Worm (Caenorhabditis elegans) whole organism, L3 larva: ENCODE data around the gene C44B11.6.

ENCODE experiments used
- R02D3.7 ChIP-seq: fragments of 150-350 bp; optimal IDR thresholded peaks from 2 replicates; lab custom pipeline; 2014; ENCODE audit warnings: missing biosample characterization, missing genetic modification characterization
- ZK546.5 ChIP-seq: sonication (generic microtip); optimal IDR thresholded peaks from 2 replicates; lab custom pipeline; 2017; ENCODE audit warnings: missing biosample characterization, missing genetic modification characterization
- aly-2 ChIP-seq: fragments of 150-350 bp; optimal IDR thresholded peaks from 2 replicates; lab custom pipeline; 2014; ENCODE audit warnings: missing biosample characterization, missing genetic modification characterization
- ama-1 ChIP-seq: fragments of 150-350 bp; optimal IDR thresholded peaks from 2 replicates; lab custom pipeline; 2018
- ceh-16 ChIP-seq: sonication (generic microtip); optimal IDR thresholded peaks from 2 replicates; lab custom pipeline; 2017; ENCODE audit warnings: missing biosample characterization, missing genetic modification characterization
- ceh-28 ChIP-seq: fragments of 150-350 bp; optimal IDR thresholded peaks from 2 replicates; lab custom pipeline; 2014; ENCODE audit warnings: missing biosample characterization, missing genetic modification reagents, missing genetic modification characterization
- ceh-82 ChIP-seq: fragments of 150-350 bp; optimal IDR thresholded peaks from 2 replicates; lab custom pipeline; 2014; ENCODE audit warnings: missing biosample characterization, missing genetic modification characterization
- daf-12 ChIP-seq: fragments of 150-350 bp; optimal IDR thresholded peaks from 2 replicates; lab custom pipeline; 2014; ENCODE audit warnings: missing biosample characterization, missing genetic modification reagents, missing genetic modification characterization
- egl-27 ChIP-seq: sonication (generic microtip); optimal IDR thresholded peaks from 4 replicates; lab custom pipeline; 2017; ENCODE audit warnings: missing biosample characterization, missing genetic modification reagents, missing genetic modification characterization
- egl-5 ChIP-seq: fragments of 150-350 bp; optimal IDR thresholded peaks from 2 replicates; lab custom pipeline; 2017; ENCODE audit warnings: missing biosample characterization, missing genetic modification reagents, missing genetic modification characterization, inconsistent platforms
- elt-1 ChIP-seq: fragments of 150-350 bp; optimal IDR thresholded peaks from 2 replicates; lab custom pipeline; 2014; ENCODE audit warnings: missing biosample characterization, missing genetic modification characterization
- elt-2 ChIP-seq: sonication (generic microtip); optimal IDR thresholded peaks from 2 replicates; lab custom pipeline; 2016; ENCODE audit warnings: missing genetic modification reagents, mild to moderate bottlenecking, missing genetic modification characterization, missing compliant biosample characterization
- elt-3 ChIP-seq, 3 experiments: fragments of 150-350 bp in 1 of 3; sonication (generic microtip) in 2 of 3; optimal IDR thresholded peaks; 2 replicates in 2 of 3; 4 replicates in 1 of 3; lab custom pipeline; 2014 to 2017; ENCODE audit warnings: missing biosample characterization in 3 of 3, missing genetic modification characterization in 3 of 3
- eor-1 ChIP-seq, 2 experiments: fragments of 150-350 bp; optimal IDR thresholded peaks; 2 replicates each; lab custom pipeline; 2014 to 2018; ENCODE audit warnings: missing biosample characterization in 2 of 2, missing genetic modification characterization in 2 of 2
- fkh-10 ChIP-seq: sonication (generic microtip); optimal IDR thresholded peaks from 2 replicates; lab custom pipeline; 2017; ENCODE audit warnings: missing biosample characterization, missing genetic modification reagents, missing genetic modification characterization
- fos-1 ChIP-seq: fragments of 150-350 bp; optimal IDR thresholded peaks from 2 replicates; lab custom pipeline; 2014; ENCODE audit warnings: missing biosample characterization, missing genetic modification characterization
- jun-1 ChIP-seq: fragments of 150-350 bp; optimal IDR thresholded peaks from 2 replicates; lab custom pipeline; 2014; ENCODE audit warnings: missing biosample characterization, missing genetic modification reagents, missing genetic modification characterization
- lin-15B ChIP-seq: fragments of 150-350 bp; optimal IDR thresholded peaks from 2 replicates; lab custom pipeline; 2014; ENCODE audit warnings: missing biosample characterization, missing genetic modification characterization
- lin-39 ChIP-seq: fragments of 150-350 bp; optimal IDR thresholded peaks from 2 replicates; lab custom pipeline; 2018; ENCODE audit warnings: missing biosample characterization, missing genetic modification reagents, missing genetic modification characterization
- lsy-12 ChIP-seq: sonication (generic microtip); optimal IDR thresholded peaks from 2 replicates; lab custom pipeline; 2016; ENCODE audit warnings: mild to moderate bottlenecking, missing genetic modification characterization, missing compliant biosample characterization
- mml-1 ChIP-seq: fragments of 150-350 bp; sonication (generic microtip); optimal IDR thresholded peaks from 3 replicates; lab custom pipeline; 2014; ENCODE audit warnings: missing biosample characterization, missing genetic modification characterization
- nfya-1 ChIP-seq: sonication (generic microtip); optimal IDR thresholded peaks from 2 replicates; lab custom pipeline; 2017; ENCODE audit warnings: missing genetic modification characterization, mild to moderate bottlenecking, missing compliant biosample characterization, antibody characterized with exemption, moderate library complexity; ENCODE audit not compliant: insufficient read depth
- nhr-12 ChIP-seq: fragments of 150-350 bp; optimal IDR thresholded peaks from 2 replicates; lab custom pipeline; 2014; ENCODE audit warnings: missing biosample characterization, missing genetic modification characterization
- nhr-23 ChIP-seq: fragments of 150-350 bp; optimal IDR thresholded peaks from 2 replicates; lab custom pipeline; 2014; ENCODE audit warnings: missing biosample characterization, missing genetic modification reagents, missing genetic modification characterization
- nhr-25 ChIP-seq: sonication (generic microtip); optimal IDR thresholded peaks from 2 replicates; lab custom pipeline; 2017; ENCODE audit warnings: missing biosample characterization, missing genetic modification characterization
- nhr-28 ChIP-seq: fragments of 150-350 bp; optimal IDR thresholded peaks from 2 replicates; lab custom pipeline; 2014; ENCODE audit warnings: missing biosample characterization, missing genetic modification characterization
- nhr-43 ChIP-seq: sonication (generic microtip); optimal IDR thresholded peaks from 2 replicates; lab custom pipeline; 2016; ENCODE audit warnings: mild to moderate bottlenecking, missing genetic modification characterization, missing compliant biosample characterization; ENCODE audit not compliant: poor library complexity, severe bottlenecking
- nhr-67 ChIP-seq: fragments of 150-350 bp; optimal IDR thresholded peaks from 2 replicates; lab custom pipeline; 2014; ENCODE audit warnings: missing biosample characterization, missing genetic modification characterization
- pha-4 ChIP-seq: fragments of 150-350 bp; optimal IDR thresholded peaks from 2 replicates; lab custom pipeline; 2014; ENCODE audit warnings: missing biosample characterization, missing genetic modification reagents, missing genetic modification characterization
- pqm-1 ChIP-seq: fragments of 150-350 bp; optimal IDR thresholded peaks from 2 replicates; lab custom pipeline; 2017; ENCODE audit warnings: missing biosample characterization, missing genetic modification characterization, inconsistent platforms
- skn-1 ChIP-seq: fragments of 150-350 bp; optimal IDR thresholded peaks from 2 replicates; lab custom pipeline; 2014; ENCODE audit warnings: missing biosample characterization, missing genetic modification characterization
- snpc-4 ChIP-seq: fragments of 150-350 bp; optimal IDR thresholded peaks from 2 replicates; lab custom pipeline; 2014; ENCODE audit warnings: missing biosample characterization, missing genetic modification characterization
- tbx-2 ChIP-seq: sonication (generic microtip); optimal IDR thresholded peaks from 2 replicates; lab custom pipeline; 2016; ENCODE audit warnings: mild to moderate bottlenecking, missing genetic modification characterization, missing compliant biosample characterization
- unc-39 ChIP-seq: sonication (generic microtip); optimal IDR thresholded peaks from 4 replicates; lab custom pipeline; 2017; ENCODE audit warnings: missing biosample characterization, missing genetic modification characterization
- unc-62 ChIP-seq: fragments of 150-350 bp; sonication (generic microtip); optimal IDR thresholded peaks from 4 replicates; lab custom pipeline; 2014; ENCODE audit warnings: missing biosample characterization, missing genetic modification reagents, missing genetic modification characterization
- zag-1 ChIP-seq: fragments of 150-350 bp; optimal IDR thresholded peaks from 2 replicates; lab custom pipeline; 2014; ENCODE audit warnings: missing biosample characterization, missing genetic modification characterization
- ztf-11 ChIP-seq: fragments of 150-350 bp; optimal IDR thresholded peaks from 2 replicates; lab custom pipeline; 2014; ENCODE audit warnings: missing biosample characterization, missing genetic modification characterization
- ztf-4 ChIP-seq: fragments of 150-350 bp; optimal IDR thresholded peaks from 2 replicates; lab custom pipeline; 2014; ENCODE audit warnings: missing biosample characterization, missing genetic modification characterization

Gene C44B11.6

DNA sequence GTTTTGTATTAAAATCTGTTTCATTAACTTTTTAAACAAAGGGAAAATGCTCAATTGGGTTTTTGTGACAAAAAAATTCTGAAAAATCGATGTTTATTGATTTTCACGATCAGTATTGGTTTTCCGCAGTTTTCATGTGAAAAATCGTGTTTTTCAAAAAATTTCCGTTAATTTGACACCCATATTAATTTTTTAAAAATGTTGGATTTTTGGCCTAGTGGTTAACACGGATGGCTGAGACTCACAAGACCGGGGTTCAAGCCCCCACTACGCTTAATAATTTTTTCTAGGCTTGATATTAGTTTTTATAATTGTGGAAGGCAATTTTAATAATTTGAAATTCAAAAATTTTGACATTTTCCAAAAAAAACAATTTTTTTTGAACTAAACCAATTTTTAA lies 37.7 kb downstream of the C44B11.6 start:
- TF ChIP-seq eor-1 (tag; optimal IDR thresholded peaks at IDR 0.05; lab: Kevin White, UChicago) = no peak
- TF ChIP-seq unc-39 = no peak
- no peak for TF ChIP-seq R02D3.7 (tag; lab: Kevin White, UChicago)
- no peak for TF ChIP-seq nhr-23
- TF ChIP-seq snpc-4 (tag; lab: Kevin White, UChicago) = no peak
- TF ChIP-seq nhr-43 (tag; lab: Kevin White, UChicago) = no peak
- TF ChIP-seq fos-1 = no peak
- TF ChIP-seq, all 47 proteins: peak for 0

DNA sequence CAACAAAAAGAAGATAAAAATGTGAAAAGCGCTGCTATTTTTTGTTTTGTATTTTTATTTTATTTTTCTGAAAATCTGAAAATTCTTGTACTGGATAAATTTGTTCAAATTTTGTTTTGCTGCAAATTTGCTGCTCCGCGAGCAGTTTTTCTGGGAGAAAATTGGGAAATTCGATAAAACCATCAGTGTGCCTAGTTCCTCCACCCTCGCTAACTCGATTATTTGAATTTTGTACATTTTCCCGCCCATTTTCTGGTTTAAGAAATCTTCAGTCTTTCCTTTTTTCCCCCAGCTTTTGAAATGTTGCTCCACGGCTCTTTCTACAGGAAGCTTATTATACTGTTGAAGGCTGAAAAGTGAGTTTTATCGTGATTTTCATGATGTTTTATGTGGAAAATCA lies 38.2 kb downstream of the C44B11.6 start, which contains the start of gene R148.8:
R148.8 (plus strand) TSS at position 301 of the 400 bp plus-strand sequence.
- TF ChIP-seq daf-12 (tag; lab: Kevin White, UChicago) (no peak), aly-2 (tag; lab: Kevin White, UChicago) (no peak), pqm-1 (tag; lab: Kevin White, UChicago) (no peak), ceh-16 (tag; lab: Kevin White, UChicago) (no peak), unc-62 (GFP tag; lab: Kevin White, UChicago) (no peak), snpc-4 (tag; lab: Kevin White, UChicago) (no peak), ceh-82 (tag; lab: Kevin White, UChicago) (no peak), tbx-2 (tag; lab: Kevin White, UChicago) (no peak), ztf-11 (tag; lab: Kevin White, UChicago) (no peak), ZK546.5 (no peak), pha-4 (tag; lab: Kevin White, UChicago) (no peak)
- TF ChIP-seq, all 47 proteins: peak for 0

DNA sequence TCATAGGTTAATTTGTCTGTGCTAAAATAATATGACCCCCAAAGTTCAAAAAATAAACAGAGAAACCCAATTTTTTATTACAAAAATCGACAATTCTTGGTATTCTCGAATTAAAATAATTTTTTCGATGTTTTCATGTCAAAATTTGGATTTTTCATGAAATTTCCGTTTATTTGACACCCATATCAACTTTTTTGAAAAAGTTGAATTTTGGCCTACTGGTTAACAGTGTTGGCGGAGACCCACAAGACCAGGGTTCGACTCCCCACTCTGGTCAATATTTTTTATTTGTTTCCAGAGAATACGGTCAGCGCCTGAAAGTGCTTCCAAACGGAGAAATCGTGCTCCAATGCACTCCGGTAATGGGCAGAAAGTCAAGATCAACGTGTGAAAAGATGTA lies 38.8 kb downstream of the C44B11.6 start:
- TF ChIP-seq R02D3.7 (tag; lab: Kevin White, UChicago) (no peak), egl-5 (tag; lab: Kevin White, UChicago) (no peak), jun-1 (tag; lab: Kevin White, UChicago) (no peak), nfya-1 (no peak), pha-4 (tag; lab: Kevin White, UChicago) (no peak), ZK546.5 (no peak), unc-62 (GFP tag; lab: Kevin White, UChicago) (no peak), nhr-28 (tag; lab: Kevin White, UChicago) (no peak), pqm-1 (tag; lab: Kevin White, UChicago) (no peak), nhr-25 (tag; lab: Kevin White, UChicago) (no peak), fos-1 (no peak), egl-27 (tag; lab: Kevin White, UChicago) (no peak), elt-1 (tag; lab: Kevin White, UChicago) (no peak), daf-12 (tag; lab: Kevin White, UChicago) (no peak), skn-1 (tag; lab: Kevin White, UChicago) (no peak)

DNA sequence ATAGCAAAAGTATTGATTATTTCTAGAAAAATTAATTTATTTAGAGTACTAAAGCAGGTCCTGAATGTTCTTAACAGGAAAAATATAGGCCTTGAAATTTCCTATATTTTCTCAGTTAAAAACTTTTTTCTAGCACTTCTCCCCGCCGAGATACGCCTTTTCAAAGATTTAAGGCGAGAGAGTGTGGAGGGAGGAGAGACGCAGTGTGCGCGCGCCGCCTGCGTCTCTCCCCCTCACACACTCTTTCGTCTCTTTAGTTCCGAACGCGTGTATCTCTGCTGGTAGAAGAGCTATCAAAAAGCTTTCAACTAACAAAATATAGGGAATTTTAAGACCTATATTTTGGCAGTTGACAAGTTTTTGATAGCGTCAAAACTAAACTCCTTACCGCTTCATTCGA lies 45.0 kb downstream of the C44B11.6 start:
- no peak for TF ChIP-seq lin-39
- no peak for TF ChIP-seq jun-1 (tag; lab: Kevin White, UChicago)
- TF ChIP-seq elt-2 (tag; lab: Kevin White, UChicago) = no peak
- no peak for TF ChIP-seq nhr-25 (tag; lab: Kevin White, UChicago)
- no peak for TF ChIP-seq skn-1 (tag; lab: Kevin White, UChicago)
- no peak for TF ChIP-seq lin-15B
- TF ChIP-seq mml-1 (tag; lab: Kevin White, UChicago) = no peak
- TF ChIP-seq ZK546.5 = no peak
- no peak for TF ChIP-seq ceh-16 (tag; lab: Kevin White, UChicago)
- no peak for TF ChIP-seq aly-2 (tag; lab: Kevin White, UChicago)
- no peak for TF ChIP-seq nhr-43 (tag; lab: Kevin White, UChicago)
- no peak for TF ChIP-seq nhr-23
- no peak for TF ChIP-seq ama-1 (lab: Kevin White, UChicago)
- no peak for TF ChIP-seq nhr-67 (tag; lab: Kevin White, UChicago)
- TF ChIP-seq ztf-4 (tag; lab: Kevin White, UChicago) = no peak
- no peak for TF ChIP-seq nhr-12 (tag; lab: Kevin White, UChicago)
- no peak for TF ChIP-seq pqm-1 (tag; lab: Kevin White, UChicago)
- TF ChIP-seq ceh-82 (tag; lab: Kevin White, UChicago) = no peak
- TF ChIP-seq lsy-12 (tag; lab: Kevin White, UChicago) = no peak

DNA sequence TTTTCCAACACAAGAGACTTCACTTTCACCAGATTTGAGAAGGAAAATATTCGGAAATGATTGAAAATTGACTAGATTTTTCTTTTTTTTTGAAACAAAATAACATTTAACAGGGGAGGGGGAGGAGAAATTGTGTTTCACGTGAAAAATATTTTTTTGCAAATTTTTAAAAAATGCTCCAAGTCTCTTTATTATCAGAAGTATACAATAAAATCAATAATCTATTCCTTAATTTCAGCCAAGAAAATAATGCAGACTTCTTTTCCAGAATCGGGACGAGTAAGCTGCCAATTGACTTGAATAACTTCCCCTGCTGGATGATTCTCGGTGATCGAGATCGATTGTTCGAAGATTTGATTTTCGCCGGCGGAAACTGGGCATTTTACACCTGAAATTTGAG lies 45.4 kb downstream of the C44B11.6 start, which contains the start of gene R148.7:
R148.7 (minus strand) TSS at position 101 of the 400 bp plus-strand sequence.
- TF ChIP-seq nhr-12 (tag; lab: Kevin White, UChicago) (no peak), fkh-10 (GFP tag; lab: Kevin White, UChicago) (no peak), ceh-28 (tag; lab: Kevin White, UChicago) (no peak), elt-3 (tag; optimal IDR thresholded peaks at IDR 0.05; lab: Kevin White, UChicago) (no peak), nhr-28 (tag; lab: Kevin White, UChicago) (no peak), nhr-25 (tag; lab: Kevin White, UChicago) (no peak), ztf-11 (tag; lab: Kevin White, UChicago) (no peak), skn-1 (tag; lab: Kevin White, UChicago) (no peak), ztf-4 (tag; lab: Kevin White, UChicago) (no peak), ceh-16 (tag; lab: Kevin White, UChicago) (no peak), zag-1 (no peak)
